Worm (Caenorhabditis elegans): ENCODE measurements around the gene appg-2.

The appg-2 gene

DNA sequence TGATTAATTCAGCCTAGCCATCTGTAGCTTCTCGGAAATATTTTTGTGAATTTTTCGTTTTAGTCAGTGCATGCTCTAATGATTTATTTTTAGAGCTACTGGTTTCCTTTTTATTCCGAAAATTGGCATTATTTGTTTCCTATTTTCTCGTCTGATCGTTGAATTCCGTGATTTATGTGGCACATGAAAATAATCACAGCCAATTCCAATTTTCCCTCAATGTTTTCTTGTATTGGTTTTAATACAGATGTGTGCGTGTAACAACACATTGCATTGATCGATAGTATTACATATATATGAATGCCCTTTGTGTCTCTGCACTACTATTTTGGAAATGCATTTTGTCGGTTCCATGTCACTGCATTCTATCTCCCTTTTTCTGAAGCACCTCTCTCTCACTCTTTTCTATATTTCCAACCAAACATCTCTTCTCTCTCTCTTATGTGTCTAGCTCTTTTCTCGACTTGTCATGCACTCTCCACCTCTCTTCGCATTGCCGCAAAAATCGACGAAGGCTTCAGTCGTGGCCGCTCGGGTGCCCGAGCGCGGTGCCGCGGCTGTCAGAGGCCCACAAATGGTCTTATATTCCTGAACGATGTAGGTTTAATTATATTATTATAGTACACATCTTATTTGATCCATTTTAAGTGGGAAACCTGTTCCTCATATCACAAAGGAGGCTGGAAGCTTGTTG, 16.5 kb upstream of the appg-2 start (continued):
- TF ChIP-seq egl-18 (GFP tag; IDR thresholded peaks at IDR 0.05) (no peak), snpc-4 (GFP tag; optimal IDR thresholded peaks at IDR 0.05) (no peak), snpc-4 (tag; optimal IDR thresholded peaks at IDR 0.05) (peak in 2 of 4 experiments; percentile 3 to 18), bed-2 (GFP tag; IDR thresholded peaks at IDR 0.05) (no peak), rpc-1 (optimal IDR thresholded peaks at IDR 0.05) (no peak), rpc-1 (tag; optimal IDR thresholded peaks at IDR 0.05) (no peak), F49E8.2 (tag; optimal IDR thresholded peaks at IDR 0.05; ENCODE audit: insufficient read depth) (no peak), ztf-6 (GFP tag; IDR thresholded peaks at IDR 0.05) (no peak), egrh-3 (GFP tag; IDR thresholded peaks at IDR 0.05) (no peak), hmg-20 (GFP tag; IDR thresholded peaks at IDR 0.05) (no peak), lin-54 (GFP tag; optimal IDR thresholded peaks at IDR 0.05) (no peak), nfya-2 (GFP tag; IDR thresholded peaks at IDR 0.05) (no peak), fkh-3 (tag; optimal IDR thresholded peaks at IDR 0.05) (no peak), unc-62 (GFP tag; optimal IDR thresholded peaks at IDR 0.05) (no peak), nhr-120 (GFP tag; IDR thresholded peaks at IDR 0.05) (no peak), Y53F4B.3 (GFP tag; IDR thresholded peaks at IDR 0.05) (no peak), attf-3 (GFP tag; conservative IDR thresholded peaks at IDR 0.05) (no peak), athp-1 (tag; optimal IDR thresholded peaks at IDR 0.05) (no peak), ceh-79 (tag; optimal IDR thresholded peaks at IDR 0.05) (no peak), bed-1 (GFP tag; IDR thresholded peaks at IDR 0.05) (no peak), repo-1 (tag; optimal IDR thresholded peaks at IDR 0.05) (no peak), F22D6.2 (tag; optimal IDR thresholded peaks at IDR 0.05) (no peak), hlh-26 (GFP tag; conservative IDR thresholded peaks at IDR 0.05) (no peak), lin-40 (tag; optimal IDR thresholded peaks at IDR 0.05) (peak; percentile 7), K12H6.12 (tag; optimal IDR thresholded peaks at IDR 0.05) (peak; percentile 11), mxl-1 (tag; optimal IDR thresholded peaks at IDR 0.05) (no peak), lin-26 (GFP tag; IDR thresholded peaks at IDR 0.05) (no peak), ccch-3 (GFP tag; optimal IDR thresholded peaks at IDR 0.05) (no peak), hlh-12 (tag; optimal IDR thresholded peaks at IDR 0.05) (no peak), dpl-1 (GFP tag; optimal IDR thresholded peaks at IDR 0.05) (no peak), mcd-1 (GFP tag; IDR thresholded peaks at IDR 0.05) (peak; percentile 34; the same call in 1 of the 2 replicates), akir-1 (GFP tag; optimal IDR thresholded peaks at IDR 0.05) (no peak), egl-44 (GFP tag; IDR thresholded peaks at IDR 0.05) (no peak), somi-1 (GFP tag; optimal IDR thresholded peaks at IDR 0.05) (no peak), F10E7.11 (tag; optimal IDR thresholded peaks at IDR 0.05) (no peak), ekl-4 (GFP tag; IDR thresholded peaks at IDR 0.05) (no peak), Y53G8AR.9 (GFP tag; conservative IDR thresholded peaks at IDR 0.05) (no peak), let-607 (tag; optimal IDR thresholded peaks at IDR 0.05) (peak in 1 of 2 experiments; percentile 29), efl-1 (GFP tag; optimal IDR thresholded peaks at IDR 0.05) (no peak), ztf-25 (GFP tag; IDR thresholded peaks at IDR 0.05) (no peak), mel-28 (tag; optimal IDR thresholded peaks at IDR 0.05; ENCODE audit: borderline replicate concordance) (no peak), attf-6 (GFP tag; IDR thresholded peaks at IDR 0.05) (no peak), nhr-179 (tag; optimal IDR thresholded peaks at IDR 0.05) (no peak), B0261.1 (tag; optimal IDR thresholded peaks at IDR 0.05) (no peak), B0336.3 (GFP tag; IDR thresholded peaks at IDR 0.05) (no peak), C17E4.6 (GFP tag; IDR thresholded peaks at IDR 0.05) (no peak), Y95B8A.8 (GFP tag; IDR thresholded peaks at IDR 0.05) (no peak), chd-7 (tag; optimal IDR thresholded peaks at IDR 0.05) (no peak), ztf-22 (GFP tag; optimal IDR thresholded peaks at IDR 0.05) (no peak)
